Worm (Caenorhabditis elegans): ENCODE data around the gene irld-23.
A peak's percentile ranks its signal among the peaks of the same experiment; 100 is the strongest.

Gene irld-23

ce11 chrX:17045529-17045928 is 35.0 kb downstream of the irld-23 start, which contains the start of gene C30G4.2:
TSS of gene C30G4.2 (minus strand) at chrX:17045629.
- no peak for TF ChIP-seq med-1 (GFP tag; optimal IDR thresholded peaks at IDR 0.05; ENCODE audit: insufficient read depth)
- no peak for TF ChIP-seq cog-1 (tag; optimal IDR thresholded peaks at IDR 0.05)
- no peak for TF ChIP-seq ref-1 (GFP tag; conservative IDR thresholded peaks at IDR 0.05)
- TF ChIP-seq flt-1 (GFP tag; IDR thresholded peaks at IDR 0.05) = no peak
- TF ChIP-seq T22C8.4 (GFP tag; IDR thresholded peaks at IDR 0.05) = no peak
- TF ChIP-seq ztf-23 (GFP tag; IDR thresholded peaks at IDR 0.05) = no peak
- TF ChIP-seq klf-2 (GFP tag; conservative IDR thresholded peaks at IDR 0.05) = no peak
- TF ChIP-seq tab-1 (GFP tag; IDR thresholded peaks at IDR 0.05) = no peak
- TF ChIP-seq ztf-29 (GFP tag; IDR thresholded peaks at IDR 0.05) = no peak

- no peak for TF ChIP-seq ztf-29 (GFP tag; IDR thresholded peaks at IDR 0.05)
- no peak for TF ChIP-seq tab-1 (GFP tag; IDR thresholded peaks at IDR 0.05)
- TF ChIP-seq ztf-23 (GFP tag; IDR thresholded peaks at IDR 0.05) = no peak
- no peak for TF ChIP-seq med-1 (GFP tag; optimal IDR thresholded peaks at IDR 0.05; ENCODE audit: insufficient read depth)
- TF ChIP-seq T22C8.4 (GFP tag; IDR thresholded peaks at IDR 0.05) = no peak
- no peak for TF ChIP-seq ref-1 (GFP tag; conservative IDR thresholded peaks at IDR 0.05)
- no peak for TF ChIP-seq klf-2 (GFP tag; conservative IDR thresholded peaks at IDR 0.05)
- no peak for TF ChIP-seq flt-1 (GFP tag; IDR thresholded peaks at IDR 0.05)
- no peak for TF ChIP-seq cog-1 (tag; optimal IDR thresholded peaks at IDR 0.05)
Observed at ce11 chrX:17042946-17043345, 37.5 kb downstream of the irld-23 start, which contains the start of gene F35B3.7. TSS of gene F35B3.7 (minus strand) at chrX:17043078.

- TF ChIP-seq ztf-29 (GFP tag; IDR thresholded peaks at IDR 0.05) = no peak
Observed at ce11 chrX:17041571-17041970, 38.9 kb downstream of the irld-23 start.

- TF ChIP-seq cog-1 (tag; optimal IDR thresholded peaks at IDR 0.05) (no peak), ref-1 (GFP tag; conservative IDR thresholded peaks at IDR 0.05) (no peak), ztf-29 (GFP tag; IDR thresholded peaks at IDR 0.05) (no peak), klf-2 (GFP tag; conservative IDR thresholded peaks at IDR 0.05) (no peak), flt-1 (GFP tag; IDR thresholded peaks at IDR 0.05) (no peak), T22C8.4 (GFP tag; IDR thresholded peaks at IDR 0.05) (no peak), tab-1 (GFP tag; IDR thresholded peaks at IDR 0.05) (no peak), med-1 (GFP tag; optimal IDR thresholded peaks at IDR 0.05; ENCODE audit: insufficient read depth) (no peak), ztf-23 (GFP tag; IDR thresholded peaks at IDR 0.05) (no peak)
Observed at ce11 chrX:17038616-17039015, 41.9 kb downstream of the irld-23 start.

ce11 chrX:17034773-17035172 is 45.7 kb downstream of the irld-23 start:
- TF ChIP-seq med-1 (GFP tag; optimal IDR thresholded peaks at IDR 0.05; ENCODE audit: insufficient read depth) (no peak), flt-1 (GFP tag; IDR thresholded peaks at IDR 0.05) (no peak), klf-2 (GFP tag; conservative IDR thresholded peaks at IDR 0.05) (no peak), tab-1 (GFP tag; IDR thresholded peaks at IDR 0.05) (no peak), ztf-23 (GFP tag; IDR thresholded peaks at IDR 0.05) (no peak), T22C8.4 (GFP tag; IDR thresholded peaks at IDR 0.05) (no peak), ztf-29 (GFP tag; IDR thresholded peaks at IDR 0.05) (no peak), ref-1 (GFP tag; conservative IDR thresholded peaks at IDR 0.05) (no peak), cog-1 (tag; optimal IDR thresholded peaks at IDR 0.05) (no peak)

ce11 chrX:17034193-17034592 is 46.3 kb downstream of the irld-23 start:
- TF ChIP-seq tab-1 (GFP tag; IDR thresholded peaks at IDR 0.05) (no peak), flt-1 (GFP tag; IDR thresholded peaks at IDR 0.05) (no peak), T22C8.4 (GFP tag; IDR thresholded peaks at IDR 0.05) (no peak), cog-1 (tag; optimal IDR thresholded peaks at IDR 0.05) (no peak), klf-2 (GFP tag; conservative IDR thresholded peaks at IDR 0.05) (no peak), med-1 (GFP tag; optimal IDR thresholded peaks at IDR 0.05; ENCODE audit: insufficient read depth) (no peak), ztf-29 (GFP tag; IDR thresholded peaks at IDR 0.05) (no peak), ztf-23 (GFP tag; IDR thresholded peaks at IDR 0.05) (no peak), ref-1 (GFP tag; conservative IDR thresholded peaks at IDR 0.05) (no peak)

ce11 chrX:17030169-17030914 is 50.1 kb downstream of the irld-23 start, which contains the start of gene ptrn-1:
TSS of gene ptrn-1 (minus strand) at chrX:17030219.
- peak; percentile 78 for TF ChIP-seq cog-1 (tag; optimal IDR thresholded peaks at IDR 0.05)
- no peak for TF ChIP-seq klf-2 (GFP tag; conservative IDR thresholded peaks at IDR 0.05)
- TF ChIP-seq ztf-29 (GFP tag; IDR thresholded peaks at IDR 0.05) = no peak
- TF ChIP-seq med-1 (GFP tag; optimal IDR thresholded peaks at IDR 0.05; ENCODE audit: insufficient read depth) = no peak
- no peak; the same call in 1 of the 2 replicates for TF ChIP-seq tab-1 (GFP tag; IDR thresholded peaks at IDR 0.05)
- TF ChIP-seq T22C8.4 (GFP tag; IDR thresholded peaks at IDR 0.05) = no peak
- TF ChIP-seq flt-1 (GFP tag; IDR thresholded peaks at IDR 0.05) = peak; percentile 53; the same call in 1 of the 2 replicates
- peak; percentile 77; the same call in 1 of the 2 replicates for TF ChIP-seq ztf-23 (GFP tag; IDR thresholded peaks at IDR 0.05)
- TF ChIP-seq ref-1 (GFP tag; conservative IDR thresholded peaks at IDR 0.05) = no peak

Measured in whole organism, midembryonic.